Worm (Caenorhabditis elegans): ENCODE measurements around the gene F22E5.21.
"Not testable (repeated sequence)": the region's sequence is repeated elsewhere in the genome, so short reads cannot be mapped to it uniquely, and the experiment has no call there.

DNA sequence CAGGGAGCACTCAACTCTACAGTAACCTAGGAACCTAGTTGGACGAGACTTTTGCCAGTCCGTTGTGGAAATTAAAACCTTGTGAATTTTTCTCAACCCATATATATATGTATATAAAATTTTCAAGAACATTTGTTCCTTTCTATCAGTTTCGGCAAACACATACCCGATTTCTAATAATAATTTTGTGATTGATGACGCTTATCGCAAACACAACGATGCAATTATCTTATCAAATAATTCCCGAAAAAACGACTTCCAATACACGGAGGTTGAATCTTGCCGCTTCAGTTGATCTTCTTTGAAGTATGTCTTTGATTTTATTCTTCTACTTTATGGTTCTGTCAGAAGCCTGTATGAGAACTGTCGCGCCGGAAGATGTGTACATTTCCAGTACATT lies 27.8 kb upstream of the F22E5.21 start, which contains the start of gene F22E5.2:
- not testable (repeated sequence) for TF ChIP-seq aly-2, elt-3, daf-12, unc-39 (tag; optimal IDR thresholded peaks at IDR 0.05)

Measured in whole organism, L3 larva.